Worm (Caenorhabditis elegans) whole organism, L4/young adult: ENCODE results near the gene msp-33.

Experiments used
- W03F9.2 ChIP-seq: fragments of 150-350 bp; optimal IDR thresholded peaks from 2 replicates; lab custom pipeline; 2014; ENCODE audit warnings: missing biosample characterization, missing genetic modification characterization
- dao-5 ChIP-seq: sonication (generic microtip); optimal IDR thresholded peaks from 2 replicates; lab custom pipeline; 2016; ENCODE audit warnings: missing genotype, missing genetic modification characterization, moderate library complexity, missing compliant biosample characterization
- him-1 ChIP-seq: sonication (generic microtip); optimal IDR thresholded peaks from 2 replicates; lab custom pipeline; 2016; ENCODE audit warnings: missing genotype, missing genetic modification reagents, missing genetic modification characterization, missing compliant biosample characterization

msp-33 gene

DNA sequence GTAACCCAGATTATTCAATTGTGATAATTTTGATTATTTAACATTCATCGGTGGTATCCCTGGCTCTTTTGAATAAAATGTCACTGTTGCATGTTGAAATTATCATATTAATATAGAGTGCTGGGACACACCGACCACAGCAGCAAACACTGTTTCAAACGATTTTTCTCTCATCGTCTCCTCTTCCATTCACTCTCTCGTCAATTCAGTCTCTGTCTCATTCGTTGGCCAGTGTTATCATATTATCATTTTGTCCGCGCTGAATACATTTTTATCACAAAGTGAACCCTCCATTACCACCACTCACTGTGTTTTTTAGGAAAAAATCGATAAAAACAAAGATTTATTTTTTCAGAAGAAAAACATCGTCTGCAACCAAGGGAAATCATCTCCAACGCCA, 35.4 kb downstream of the msp-33 start:
- TF ChIP-seq him-1 (tag; lab: Kevin White, UChicago) (no peak), dao-5 (no peak), W03F9.2 (tag; lab: Kevin White, UChicago) (no peak)

ce11 chrII:4856113-4856512, 36.4 kb downstream of the msp-33 start:
- TF ChIP-seq dao-5 (no peak), W03F9.2 (tag; lab: Kevin White, UChicago) (peak; percentile 5)

DNA sequence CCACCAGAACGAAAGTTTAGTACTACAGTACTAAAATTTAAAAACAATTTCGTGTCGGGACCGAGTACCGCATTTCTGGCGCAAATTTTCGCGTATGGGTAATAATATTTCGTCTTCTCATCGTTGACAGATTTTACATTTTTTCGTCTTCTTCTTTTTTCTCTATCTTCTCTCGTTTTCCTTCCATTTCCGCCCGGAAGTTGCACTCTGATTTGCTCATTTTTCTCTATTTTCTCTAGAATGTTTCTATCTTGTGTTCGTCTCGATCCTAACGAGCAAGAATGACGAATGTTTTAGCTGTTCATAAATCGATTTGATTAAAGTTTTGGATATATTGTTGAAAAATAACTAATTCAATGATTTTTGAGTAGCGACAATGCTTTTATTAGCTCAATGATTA, 37.0 kb downstream of the msp-33 start:
- TF ChIP-seq him-1 (tag; lab: Kevin White, UChicago) (peak; percentile 0), W03F9.2 (tag; lab: Kevin White, UChicago) (no peak), dao-5 (no peak)

DNA sequence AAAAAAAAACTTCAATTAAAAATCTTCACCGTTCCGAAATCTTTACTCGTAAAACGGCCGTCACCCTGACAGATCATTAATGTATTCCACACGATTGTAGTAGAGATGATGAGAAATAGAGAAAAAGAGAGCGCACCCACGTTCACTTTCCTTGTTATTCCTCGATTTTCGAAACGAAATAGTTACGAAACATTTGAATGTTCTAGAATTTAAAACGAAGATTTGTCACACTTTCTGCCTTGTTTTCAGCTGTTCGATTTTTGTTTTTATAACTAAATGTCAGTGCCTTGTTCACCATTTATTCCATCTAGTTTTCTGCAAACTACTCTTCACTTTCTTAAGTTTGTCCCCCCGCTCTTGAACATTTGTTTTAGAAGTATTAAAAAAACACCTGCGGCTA, 37.7 kb downstream of the msp-33 start:
- TF ChIP-seq W03F9.2 (tag; lab: Kevin White, UChicago) (no peak), dao-5 (no peak), him-1 (tag; lab: Kevin White, UChicago) (no peak)

DNA sequence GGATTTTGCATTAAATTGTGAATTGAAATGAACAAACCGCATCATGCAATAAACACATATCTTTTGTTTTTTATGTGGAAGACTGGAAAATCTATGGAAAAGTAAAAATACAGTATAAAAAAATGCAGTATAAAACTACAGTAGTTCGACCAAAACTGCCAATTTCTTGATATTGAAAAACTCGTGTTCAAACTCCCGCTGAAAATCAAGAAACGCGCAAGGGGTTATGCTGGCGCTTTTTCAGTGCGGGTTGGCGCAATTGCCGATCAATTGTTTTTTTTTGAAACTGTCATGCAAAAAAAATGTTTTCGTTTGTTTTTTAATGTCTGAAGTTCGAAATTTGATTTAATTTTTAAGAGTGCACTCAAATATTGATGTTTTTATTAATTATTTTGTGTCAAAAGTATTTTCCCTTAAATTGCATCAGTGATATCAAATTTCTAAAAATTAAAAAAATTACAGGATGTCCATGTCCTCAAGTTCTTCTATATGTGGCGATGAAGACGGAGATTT, 40.8 kb downstream of the msp-33 start, which contains the start of gene dnj-9:
dnj-9 (plus strand) TSS at position 463 of the 513 bp plus-strand sequence.
- TF ChIP-seq dao-5 (no peak), him-1 (tag; lab: Kevin White, UChicago) (peak; percentile 92), W03F9.2 (tag; lab: Kevin White, UChicago) (peak; percentile 97)

DNA sequence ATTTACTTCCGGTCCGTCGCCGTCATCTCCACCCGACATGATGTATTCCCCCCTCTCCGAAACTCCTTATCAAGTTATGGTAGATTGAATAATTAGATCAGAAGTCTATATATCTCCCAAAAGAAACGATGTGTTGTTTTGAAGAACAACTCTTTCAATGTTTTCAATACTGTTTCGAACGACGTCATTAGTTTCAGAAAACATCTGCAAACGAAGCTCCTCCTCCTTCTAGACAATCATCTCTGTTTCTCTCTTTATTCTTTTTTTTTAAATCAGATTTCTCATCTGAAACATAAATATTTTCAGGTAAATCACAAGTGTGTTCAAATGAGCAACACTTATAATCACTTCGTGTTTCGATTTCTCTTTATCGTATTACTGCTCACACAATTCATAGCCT, 42.6 kb downstream of the msp-33 start, which contains the start of gene T23B7.3:
T23B7.3 (plus strand) TSS at position 301 of the 400 bp plus-strand sequence.
- TF ChIP-seq W03F9.2 (tag; lab: Kevin White, UChicago) (no peak), him-1 (tag; lab: Kevin White, UChicago) (no peak), dao-5 (no peak)
